Fruit fly (Drosophila melanogaster) whole organism, embryonic: ENCODE data around the gene CG32633.

Experiments
- B-H2 ChIP-seq: fragments of 200-800 bp; sonication (Bioruptor generic); optimal IDR thresholded peaks from 2 replicates; lab custom pipeline; 2018; ENCODE audit warnings: missing biosample characterization, mild to moderate bottlenecking, missing genetic modification characterization
- Vsx1 ChIP-seq: fragments of 200-800 bp; sonication (Bioruptor generic); optimal IDR thresholded peaks from 2 replicates; lab custom pipeline; 2017; ENCODE audit warnings: missing biosample characterization, mild to moderate bottlenecking, missing genetic modification characterization, missing genetic modification reagents
- danr ChIP-seq: fragments of 200-800 bp; sonication (Bioruptor generic); IDR thresholded peaks from 2 replicates; pipeline ENCODE4 v1.3.6; 2022; ENCODE audit warnings: missing biosample characterization, missing genetic modification characterization

DNA sequence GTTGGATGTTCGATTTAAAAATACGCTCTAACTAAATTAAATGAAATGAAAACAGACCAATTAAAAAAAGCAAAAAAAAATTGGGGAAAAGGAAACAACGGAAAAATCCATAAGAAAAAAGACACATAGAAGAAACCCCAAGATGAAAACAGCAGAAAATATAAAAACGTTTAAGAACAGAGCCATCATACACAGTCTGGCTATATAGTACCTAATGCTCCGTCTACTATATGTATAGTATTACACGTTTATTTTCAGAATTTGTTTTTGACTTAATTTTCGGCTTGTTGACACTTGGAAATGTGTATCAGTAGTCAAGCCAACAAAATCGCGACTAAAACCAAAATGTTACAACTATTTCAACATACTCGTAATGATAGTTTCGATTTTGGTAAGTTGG lies 43.9 kb downstream of the CG32633 start, which contains the start of gene CG11178:
- TF ChIP-seq Vsx1 (GFP tag; lab: Kevin White, UChicago), result no peak
- TF ChIP-seq B-H2 (GFP tag; lab: Kevin White, UChicago), result no peak
- TF ChIP-seq danr, result no peak
